Fruit fly (Drosophila melanogaster): ENCODE data around the gene NELF-B.
A peak's percentile ranks its signal among the peaks of the same experiment; 100 is the strongest.

NELF-B gene

DNA sequence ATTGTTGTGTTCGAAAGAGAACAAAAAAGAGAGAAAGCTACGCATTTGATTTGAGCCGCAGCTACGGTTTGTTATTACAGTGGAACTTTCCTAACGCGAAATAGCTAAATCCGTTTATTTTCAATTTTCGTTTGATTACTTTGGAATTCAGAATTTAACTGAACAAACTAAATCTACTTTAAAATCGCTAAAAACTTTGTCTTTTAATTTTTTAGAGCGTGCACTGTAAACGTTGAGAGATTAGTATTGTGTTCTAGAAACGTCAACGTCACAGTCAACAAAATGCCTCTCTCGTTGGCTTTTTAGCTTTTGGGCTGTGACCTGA, 35.5 kb downstream of the NELF-B start:
- TF ChIP-seq CG9705 (GFP tag; optimal IDR thresholded peaks at IDR 0.05): peak; percentile 31
- peak; percentile 80 for TF ChIP-seq h (GFP tag; optimal IDR thresholded peaks at IDR 0.05)
- TF ChIP-seq foxo (GFP tag; optimal IDR thresholded peaks at IDR 0.05): peak in 1 of 2 experiments; percentile 82
- peak; percentile 63 for TF ChIP-seq tai (GFP tag; optimal IDR thresholded peaks at IDR 0.05)
- TF ChIP-seq CrebA (GFP tag; optimal IDR thresholded peaks at IDR 0.05; ENCODE audit: borderline replicate concordance): no peak
- TF ChIP-seq Rel (GFP tag; optimal IDR thresholded peaks at IDR 0.05): no peak
- no peak for TF ChIP-seq Rel (tag; optimal IDR thresholded peaks at IDR 0.05)
- TF ChIP-seq lola (GFP tag; optimal IDR thresholded peaks at IDR 0.05): no peak
- TF ChIP-seq ey (GFP tag; optimal IDR thresholded peaks at IDR 0.05): peak; percentile 86
- TF ChIP-seq Hr78 (GFP tag; optimal IDR thresholded peaks at IDR 0.05): no peak
- TF ChIP-seq OdsH (GFP tag; optimal IDR thresholded peaks at IDR 0.05): peak; percentile 78
- TF ChIP-seq Dif (GFP tag; optimal IDR thresholded peaks at IDR 0.05; ENCODE audit: partially characterized antibody): no peak
- peak; percentile 65 for TF ChIP-seq Hnf4 (GFP tag; optimal IDR thresholded peaks at IDR 0.05)
- TF ChIP-seq pan (optimal IDR thresholded peaks at IDR 0.05): no peak
- peak; percentile 77 for TF ChIP-seq rgr (GFP tag; optimal IDR thresholded peaks at IDR 0.05)
- TF ChIP-seq psq (GFP tag; optimal IDR thresholded peaks at IDR 0.05): peak; percentile 34
- TF ChIP-seq sv (GFP tag; optimal IDR thresholded peaks at IDR 0.05): peak; percentile 45
- TF ChIP-seq dsf (GFP tag; optimal IDR thresholded peaks at IDR 0.05; ENCODE audit: borderline replicate concordance): no peak
- TF ChIP-seq br (GFP tag; optimal IDR thresholded peaks at IDR 0.05): peak; percentile 63
- TF ChIP-seq dl (GFP tag; optimal IDR thresholded peaks at IDR 0.05; ENCODE audit: insufficient read depth in 1 of 2, partially characterized antibody in 2 of 2): no peak
- peak; percentile 58 for TF ChIP-seq brk (GFP tag; optimal IDR thresholded peaks at IDR 0.05)
- TF ChIP-seq GATAd (GFP tag; optimal IDR thresholded peaks at IDR 0.05): peak; percentile 55
- TF ChIP-seq dmrt93B (GFP tag; optimal IDR thresholded peaks at IDR 0.05): peak; percentile 53
- TF ChIP-seq sage (GFP tag; optimal IDR thresholded peaks at IDR 0.05): no peak
- peak; percentile 43 for TF ChIP-seq woc (GFP tag; optimal IDR thresholded peaks at IDR 0.05)
- TF ChIP-seq usp (GFP tag; optimal IDR thresholded peaks at IDR 0.05): no peak
- TF ChIP-seq fru (GFP tag; optimal IDR thresholded peaks at IDR 0.05): peak; percentile 79
- TF ChIP-seq HLH106 (tag; optimal IDR thresholded peaks at IDR 0.05): peak; percentile 73
- TF ChIP-seq Vsx2 (GFP tag; optimal IDR thresholded peaks at IDR 0.05; ENCODE audit: partially characterized antibody): no peak
- no peak for TF ChIP-seq Sp1 (GFP tag; optimal IDR thresholded peaks at IDR 0.05)
- TF ChIP-seq Jra (GFP tag; optimal IDR thresholded peaks at IDR 0.05): no peak
- TF ChIP-seq jim (GFP tag; optimal IDR thresholded peaks at IDR 0.05): no peak
- no peak for TF ChIP-seq Mio (GFP tag; optimal IDR thresholded peaks at IDR 0.05)
- TF ChIP-seq Abd-B (GFP tag; optimal IDR thresholded peaks at IDR 0.05): no peak
- no peak for TF ChIP-seq N (GFP tag; optimal IDR thresholded peaks at IDR 0.05)
- TF ChIP-seq Dfd (GFP tag; optimal IDR thresholded peaks at IDR 0.05): no peak
- no peak for TF ChIP-seq CG32264 (GFP tag; optimal IDR thresholded peaks at IDR 0.05)
- TF ChIP-seq Myc (optimal IDR thresholded peaks at IDR 0.05): no peak
- TF ChIP-seq Hr83 (GFP tag; optimal IDR thresholded peaks at IDR 0.05; ENCODE audit: poor library complexity, severe bottlenecking): no peak

DNA sequence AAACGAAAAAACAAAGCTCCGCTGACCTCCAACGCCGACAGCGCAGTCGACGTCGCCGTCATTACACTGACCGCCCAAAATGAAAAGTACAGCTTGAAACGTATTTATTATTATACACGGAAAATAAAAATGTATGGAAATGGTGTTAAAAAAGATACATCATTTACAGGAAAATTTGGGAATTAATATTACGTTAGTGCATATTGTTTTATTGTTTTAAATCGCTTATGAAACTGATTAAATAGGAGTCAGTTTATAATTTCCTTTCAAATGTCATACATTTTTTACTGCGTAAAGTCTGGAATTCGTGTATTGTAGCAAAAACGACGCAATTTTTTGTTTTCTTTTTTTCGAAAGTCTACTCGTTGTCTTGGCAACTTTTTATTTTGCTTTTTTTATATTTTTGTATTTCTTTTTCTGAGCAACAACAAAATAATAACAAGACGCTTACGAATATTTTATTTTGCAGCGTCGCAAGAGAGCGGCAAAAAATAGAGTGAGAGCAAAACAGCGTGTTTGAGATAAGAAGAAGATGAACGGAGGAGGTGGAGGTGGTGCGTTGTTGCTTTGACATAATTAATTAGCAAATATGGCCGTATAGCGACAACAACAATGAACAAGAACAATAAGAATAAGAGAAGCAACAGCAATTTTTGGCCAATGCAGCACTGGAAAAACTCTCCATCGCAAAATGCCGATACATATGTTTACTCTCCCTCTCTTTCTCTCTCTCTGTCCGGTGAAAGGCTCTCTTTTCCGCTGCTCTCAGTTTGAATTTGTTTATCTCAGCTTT, 36.0 kb downstream of the NELF-B start:
- TF ChIP-seq GATAd (GFP tag; optimal IDR thresholded peaks at IDR 0.05) (no peak), Sp1 (GFP tag; optimal IDR thresholded peaks at IDR 0.05) (peak; percentile 96), CrebA (GFP tag; optimal IDR thresholded peaks at IDR 0.05; ENCODE audit: borderline replicate concordance) (peak; percentile 88), lola (GFP tag; optimal IDR thresholded peaks at IDR 0.05) (no peak), OdsH (GFP tag; optimal IDR thresholded peaks at IDR 0.05) (peak; percentile 86), Hr83 (GFP tag; optimal IDR thresholded peaks at IDR 0.05; ENCODE audit: poor library complexity, severe bottlenecking) (peak; percentile 51), N (GFP tag; optimal IDR thresholded peaks at IDR 0.05) (no peak), h (GFP tag; optimal IDR thresholded peaks at IDR 0.05) (peak; percentile 91), usp (GFP tag; optimal IDR thresholded peaks at IDR 0.05) (no peak), ey (GFP tag; optimal IDR thresholded peaks at IDR 0.05) (peak; percentile 84), br (GFP tag; optimal IDR thresholded peaks at IDR 0.05) (peak; percentile 83), Dfd (GFP tag; optimal IDR thresholded peaks at IDR 0.05) (no peak), woc (GFP tag; optimal IDR thresholded peaks at IDR 0.05) (peak; percentile 79), Hnf4 (GFP tag; optimal IDR thresholded peaks at IDR 0.05) (peak; percentile 81), Rel (GFP tag; optimal IDR thresholded peaks at IDR 0.05) (no peak), Rel (tag; optimal IDR thresholded peaks at IDR 0.05) (peak; percentile 63), Abd-B (GFP tag; optimal IDR thresholded peaks at IDR 0.05) (no peak), Dif (GFP tag; optimal IDR thresholded peaks at IDR 0.05; ENCODE audit: partially characterized antibody) (peak; percentile 92), Mio (GFP tag; optimal IDR thresholded peaks at IDR 0.05) (no peak), jim (GFP tag; optimal IDR thresholded peaks at IDR 0.05) (no peak), Vsx2 (GFP tag; optimal IDR thresholded peaks at IDR 0.05; ENCODE audit: partially characterized antibody) (peak; percentile 33), foxo (GFP tag; optimal IDR thresholded peaks at IDR 0.05) (peak in 1 of 2 experiments; percentile 80), HLH106 (tag; optimal IDR thresholded peaks at IDR 0.05) (peak; percentile 88), dmrt93B (GFP tag; optimal IDR thresholded peaks at IDR 0.05) (peak; percentile 74), Jra (GFP tag; optimal IDR thresholded peaks at IDR 0.05) (peak; percentile 64), pan (optimal IDR thresholded peaks at IDR 0.05) (no peak), dl (GFP tag; optimal IDR thresholded peaks at IDR 0.05; ENCODE audit: insufficient read depth in 1 of 2, partially characterized antibody in 2 of 2) (peak; percentile 86 to 88), Myc (optimal IDR thresholded peaks at IDR 0.05) (no peak), fru (GFP tag; optimal IDR thresholded peaks at IDR 0.05) (peak; percentile 87), tai (GFP tag; optimal IDR thresholded peaks at IDR 0.05) (no peak), brk (GFP tag; optimal IDR thresholded peaks at IDR 0.05) (peak; percentile 87), CG9705 (GFP tag; optimal IDR thresholded peaks at IDR 0.05) (peak; percentile 50), sv (GFP tag; optimal IDR thresholded peaks at IDR 0.05) (peak; percentile 63), dsf (GFP tag; optimal IDR thresholded peaks at IDR 0.05; ENCODE audit: borderline replicate concordance) (peak; percentile 12), rgr (GFP tag; optimal IDR thresholded peaks at IDR 0.05) (peak; percentile 89), CG32264 (GFP tag; optimal IDR thresholded peaks at IDR 0.05) (peak; percentile 50), psq (GFP tag; optimal IDR thresholded peaks at IDR 0.05) (peak; percentile 87), sage (GFP tag; optimal IDR thresholded peaks at IDR 0.05) (peak; percentile 72), Hr78 (GFP tag; optimal IDR thresholded peaks at IDR 0.05) (no peak)
